Worm (Caenorhabditis elegans) whole organism, midembryonic: Measurements from ENCODE around the gene C04E6.4.

ENCODE experiments used
- T22C8.4 ChIP-seq: fragments of 200-800 bp; sonication (Bioruptor generic); IDR thresholded peaks from 2 replicates; pipeline ENCODE4 v1.3.6; 2022; ENCODE audit warnings: missing genetic modification characterization, missing compliant biosample characterization
- cog-1 ChIP-seq: sonication (generic microtip); optimal IDR thresholded peaks from 2 replicates; lab custom pipeline; 2016; ENCODE audit warnings: missing genetic modification characterization, missing compliant biosample characterization
- flt-1 ChIP-seq: fragments of 200-800 bp; sonication (Bioruptor generic); IDR thresholded peaks from 2 replicates; pipeline ENCODE4 v1.3.6; 2022; ENCODE audit warnings: missing genetic modification characterization, missing compliant biosample characterization
- klf-2 ChIP-seq: fragments of 200-800 bp; sonication (Bioruptor generic); conservative IDR thresholded peaks from 2 replicates; pipeline ENCODE4 v1.3.6; 2022; ENCODE audit warnings: missing genetic modification reagents, missing genetic modification characterization, missing compliant biosample characterization
- med-1 ChIP-seq: sonication (generic microtip); optimal IDR thresholded peaks from 2 replicates; lab custom pipeline; 2017; ENCODE audit warnings: missing genetic modification characterization, mild to moderate bottlenecking, missing compliant biosample characterization, antibody characterized with exemption, missing genetic modification reagents; ENCODE audit not compliant: insufficient read depth
- ref-1 ChIP-seq: fragments of 200-800 bp; sonication (Bioruptor generic); conservative IDR thresholded peaks from 2 replicates; pipeline ENCODE4 v1.3.6; 2022; ENCODE audit warnings: missing genetic modification reagents, missing genetic modification characterization, missing compliant biosample characterization
- tab-1 ChIP-seq: fragments of 200-800 bp; sonication (Bioruptor generic); IDR thresholded peaks from 2 replicates; pipeline ENCODE4 v1.3.6; 2022; ENCODE audit warnings: missing genetic modification characterization, missing compliant biosample characterization
- ztf-23 ChIP-seq: fragments of 200-800 bp; sonication (Bioruptor generic); IDR thresholded peaks from 2 replicates; pipeline ENCODE4 v1.3.6; 2022; ENCODE audit warnings: missing genetic modification reagents, missing genetic modification characterization, missing compliant biosample characterization
- ztf-29 ChIP-seq: fragments of 200-800 bp; sonication (Bioruptor generic); IDR thresholded peaks from 2 replicates; pipeline ENCODE4 v1.3.6; 2022; ENCODE audit warnings: missing genetic modification reagents, missing genetic modification characterization, missing compliant biosample characterization

- TF ChIP-seq med-1 (GFP tag; lab: Kevin White, UChicago) (no peak), flt-1 (GFP tag; lab: Robert Waterston, UW) (no peak), klf-2 (GFP tag; lab: Robert Waterston, UW) (no peak), tab-1 (GFP tag; lab: Robert Waterston, UW) (no peak), ztf-29 (no peak), ref-1 (GFP tag; lab: Robert Waterston, UW) (no peak), T22C8.4 (no peak), cog-1 (tag; lab: Kevin White, UChicago) (no peak), ztf-23 (no peak)
These were observed 23.5 kb upstream of the C04E6.4 start, which contains the start of gene C04E6.8 for ce11 chrV:5883735-5884134.
